Fruit fly (Drosophila melanogaster) whole organism, embryonic: ENCODE results near the gene CG11980.

ENCODE experiments used
- Abd-B ChIP-seq: fragments of 200-800 bp; sonication (Bioruptor generic); optimal IDR thresholded peaks from 2 replicates; lab custom pipeline; 2018; ENCODE audit warnings: missing biosample characterization, mild to moderate bottlenecking, missing genetic modification characterization, moderate library complexity
- Aef1 ChIP-seq: fragments of 200-800 bp; sonication (Bioruptor generic); IDR thresholded peaks from 3 replicates; pipeline ENCODE4 v1.3.6; 2022; ENCODE audit warnings: missing biosample characterization, missing genetic modification characterization
- Asciz ChIP-seq: fragments of 200-800 bp; sonication (Bioruptor generic); optimal IDR thresholded peaks from 2 replicates; lab custom pipeline; 2017; ENCODE audit warnings: missing biosample characterization, mild to moderate bottlenecking, missing genetic modification characterization, missing genetic modification reagents
- Atf6 ChIP-seq: fragments of 200-800 bp; sonication (Bioruptor generic); IDR thresholded peaks from 2 replicates; pipeline ENCODE4 v1.3.6; 2022; ENCODE audit warnings: missing biosample characterization, missing genetic modification characterization
- B-H1 ChIP-seq: fragments of 200-800 bp; sonication (Bioruptor generic); IDR thresholded peaks from 3 replicates; pipeline ENCODE4 v1.3.6; 2022; ENCODE audit warnings: missing biosample characterization, missing genetic modification characterization
- BEAF-32 ChIP-seq: fragments of 200-800 bp; sonication (Bioruptor generic); optimal IDR thresholded peaks from 3 replicates; lab custom pipeline; 2017; ENCODE audit warnings: missing biosample characterization, missing genetic modification characterization, mild to moderate bottlenecking, moderate library complexity, missing genetic modification reagents
- Bdp1 ChIP-seq: fragments of 200-800 bp; sonication (Bioruptor generic); optimal IDR thresholded peaks from 3 replicates; lab custom pipeline; 2016; ENCODE audit warnings: missing biosample characterization, missing genetic modification characterization
- Blimp-1 ChIP-seq: fragments of 200-800 bp; sonication (Bioruptor generic); optimal IDR thresholded peaks from 3 replicates; lab custom pipeline; 2018; ENCODE audit warnings: missing biosample characterization, missing genetic modification characterization, mild to moderate bottlenecking, moderate library complexity, missing genetic modification reagents
- C15 ChIP-seq: fragments of 200-800 bp; sonication (Bioruptor generic); IDR thresholded peaks from 3 replicates; pipeline ENCODE4 v1.3.6; 2022; ENCODE audit warnings: missing biosample characterization, missing genetic modification characterization
- CG10431 ChIP-seq: fragments of 200-800 bp; sonication (Bioruptor generic); optimal IDR thresholded peaks from 3 replicates; lab custom pipeline; 2018; ENCODE audit warnings: missing biosample characterization, mild to moderate bottlenecking, missing genetic modification characterization
- CG12155 ChIP-seq: fragments of 200-800 bp; sonication (Bioruptor generic); optimal IDR thresholded peaks from 3 replicates; lab custom pipeline; 2016; ENCODE audit warnings: missing biosample characterization, missing genetic modification characterization
- CG12942 ChIP-seq: fragments of 200-800 bp; sonication (Bioruptor generic); optimal IDR thresholded peaks from 3 replicates; lab custom pipeline; 2016; ENCODE audit warnings: missing biosample characterization, missing genetic modification characterization
- CG13287 ChIP-seq: fragments of 200-800 bp; sonication (Bioruptor generic); IDR thresholded peaks from 2 replicates; pipeline ENCODE4 v1.3.6; 2022; ENCODE audit warnings: missing biosample characterization, missing genetic modification characterization; ENCODE audit not compliant: partially characterized antibody
- CG1529 ChIP-seq: fragments of 200-800 bp; sonication (Bioruptor generic); optimal IDR thresholded peaks from 3 replicates; lab custom pipeline; 2018; ENCODE audit warnings: missing biosample characterization, missing genetic modification characterization
- CG2202 ChIP-seq: fragments of 200-800 bp; sonication (Bioruptor generic); optimal IDR thresholded peaks from 2 replicates; lab custom pipeline; 2018; ENCODE audit warnings: missing biosample characterization, mild to moderate bottlenecking, missing genetic modification characterization
- CG30020 ChIP-seq: fragments of 200-800 bp; optimal IDR thresholded peaks from 2 replicates; lab custom pipeline; 2019; ENCODE audit warnings: missing biosample characterization, mild to moderate bottlenecking, missing genetic modification characterization, moderate library complexity
- CG3065 ChIP-seq: fragments of 200-800 bp; sonication (Bioruptor generic); optimal IDR thresholded peaks from 2 replicates; lab custom pipeline; 2016; ENCODE audit warnings: missing biosample characterization, missing genetic modification characterization
- CG4282 ChIP-seq: fragments of 200-800 bp; sonication (Bioruptor generic); optimal IDR thresholded peaks from 2 replicates; lab custom pipeline; 2016; ENCODE audit warnings: missing biosample characterization, missing genetic modification characterization
- CG4424 ChIP-seq: fragments of 200-800 bp; sonication (Bioruptor generic); optimal IDR thresholded peaks from 3 replicates; lab custom pipeline; 2016; ENCODE audit warnings: missing biosample characterization, missing genetic modification characterization
- CG6654 ChIP-seq: fragments of 200-800 bp; sonication (Bioruptor generic); optimal IDR thresholded peaks from 2 replicates; lab custom pipeline; 2017; ENCODE audit warnings: missing biosample characterization, mild to moderate bottlenecking, missing genetic modification characterization
- CG7786 ChIP-seq: fragments of 200-800 bp; sonication (Bioruptor generic); optimal IDR thresholded peaks from 2 replicates; lab custom pipeline; 2016; ENCODE audit warnings: missing biosample characterization, missing genetic modification characterization
- CG7963 ChIP-seq: fragments of 200-800 bp; sonication (Bioruptor generic); IDR thresholded peaks from 3 replicates; pipeline ENCODE4 v1.3.6; 2022; ENCODE audit warnings: missing biosample characterization, missing genetic modification characterization; ENCODE audit not compliant: partially characterized antibody
- CG9797 ChIP-seq: fragments of 200-800 bp; sonication (Bioruptor generic); optimal IDR thresholded peaks from 3 replicates; lab custom pipeline; 2018; ENCODE audit warnings: missing biosample characterization, mild to moderate bottlenecking, missing genetic modification characterization
- Dref ChIP-seq: fragments of 200-800 bp; sonication (Bioruptor generic); IDR thresholded peaks from 2 replicates; pipeline ENCODE4 v1.3.6; 2022; ENCODE audit warnings: missing biosample characterization, missing genetic modification characterization
- E2f1 ChIP-seq: fragments of 200-800 bp; sonication (Bioruptor generic); IDR thresholded peaks from 2 replicates; pipeline ENCODE4 v1.3.6; 2022; ENCODE audit warnings: missing biosample characterization, missing genetic modification characterization
- HLH4C ChIP-seq: fragments of 200-800 bp; sonication (Bioruptor generic); IDR thresholded peaks from 3 replicates; pipeline ENCODE4 v1.3.6; 2022; ENCODE audit warnings: missing biosample characterization, missing genetic modification characterization; ENCODE audit not compliant: partially characterized antibody
- Hmr ChIP-seq: fragments of 200-800 bp; sonication (Bioruptor generic); optimal IDR thresholded peaks from 3 replicates; lab custom pipeline; 2017; ENCODE audit warnings: mild to moderate bottlenecking, missing biosample characterization, missing genetic modification reagents, missing genetic modification characterization
- Sin3A ChIP-seq: fragments of >200 bp; optimal IDR thresholded peaks from 2 replicates; lab custom pipeline; 2018
- TFAM ChIP-seq: fragments of 200-800 bp; sonication (Bioruptor generic); optimal IDR thresholded peaks from 2 replicates; lab custom pipeline; 2017; ENCODE audit warnings: missing biosample characterization, missing genetic modification characterization, inconsistent platforms
- Xbp1 ChIP-seq: fragments of 200-800 bp; sonication (Bioruptor generic); optimal IDR thresholded peaks from 3 replicates; lab custom pipeline; 2016; ENCODE audit warnings: missing biosample characterization, mild to moderate bottlenecking, missing genetic modification characterization
- al ChIP-seq: fragments of 200-800 bp; sonication (Bioruptor generic); IDR thresholded peaks from 2 replicates; pipeline ENCODE4 v1.3.6; 2022; ENCODE audit warnings: missing biosample characterization, missing genetic modification characterization
- cato ChIP-seq: fragments of 200-800 bp; sonication (Bioruptor generic); optimal IDR thresholded peaks from 2 replicates; lab custom pipeline; 2016; ENCODE audit warnings: missing biosample characterization, missing genetic modification characterization, borderline replicate concordance
- chn ChIP-seq: fragments of 200-800 bp; sonication (Bioruptor generic); optimal IDR thresholded peaks from 2 replicates; lab custom pipeline; 2016; ENCODE audit warnings: missing biosample characterization, missing genetic modification characterization
- dysf ChIP-seq: fragments of 200-800 bp; sonication (Bioruptor generic); IDR thresholded peaks from 3 replicates; pipeline ENCODE4 v1.3.6; 2022; ENCODE audit warnings: missing biosample characterization, missing genetic modification characterization
- en ChIP-seq: fragments of 200-800 bp; sonication (Bioruptor generic); optimal IDR thresholded peaks from 2 replicates; lab custom pipeline; 2016; ENCODE audit warnings: missing biosample characterization, missing genetic modification characterization
- ftz-f1 ChIP-seq: fragments of 200-800 bp; sonication (Bioruptor generic); optimal IDR thresholded peaks from 2 replicates; lab custom pipeline; 2016; ENCODE audit warnings: missing biosample characterization, missing genetic modification characterization
- gcm2 ChIP-seq: fragments of 200-800 bp; sonication (Bioruptor generic); optimal IDR thresholded peaks from 2 replicates; lab custom pipeline; 2016; ENCODE audit warnings: missing biosample characterization, missing genetic modification characterization
- hb ChIP-seq: fragments of 200-800 bp; sonication (Bioruptor generic); IDR thresholded peaks from 3 replicates; pipeline ENCODE4 v1.3.6; 2022; ENCODE audit warnings: missing biosample characterization, missing genetic modification characterization; ENCODE audit not compliant: partially characterized antibody
- hbn ChIP-seq: fragments of 200-800 bp; sonication (Bioruptor generic); IDR thresholded peaks from 2 replicates; pipeline ENCODE4 v1.3.6; 2022; ENCODE audit warnings: missing biosample characterization, missing genetic modification characterization; ENCODE audit not compliant: partially characterized antibody
- nau ChIP-seq: fragments of 200-800 bp; sonication (Bioruptor generic); optimal IDR thresholded peaks from 3 replicates; lab custom pipeline; 2017; ENCODE audit warnings: missing biosample characterization, mild to moderate bottlenecking, missing genetic modification characterization, missing genetic modification reagents
- oc ChIP-seq: fragments of 200-800 bp; sonication (Bioruptor generic); optimal IDR thresholded peaks from 2 replicates; lab custom pipeline; 2018; ENCODE audit warnings: missing biosample characterization, mild to moderate bottlenecking, missing genetic modification characterization, moderate library complexity
- pan ChIP-seq, 4 experiments: fragments of >200 bp in 3 of 4; fragments of 200-800 bp in 1 of 4; sonication (Bioruptor generic) in 1 of 4; optimal IDR thresholded peaks in 3 of 4; IDR thresholded peaks in 1 of 4; 2 replicates each; pipeline versions ENCODE4 v1.3.6 to Lab custom; 2017 to 2022; ENCODE audit warnings: missing biosample characterization in 2 of 4, missing genetic modification characterization in 2 of 4, mixed read lengths in 1 of 4
- pb ChIP-seq: fragments of 200-800 bp; sonication (Bioruptor generic); optimal IDR thresholded peaks from 3 replicates; lab custom pipeline; 2016; ENCODE audit warnings: missing biosample characterization, missing genetic modification characterization
- peb ChIP-seq: fragments of 200-800 bp; sonication (Bioruptor generic); IDR thresholded peaks from 2 replicates; pipeline ENCODE4 v1.3.6; 2022; ENCODE audit warnings: missing biosample characterization, missing genetic modification characterization
- ro ChIP-seq: fragments of 200-800 bp; sonication (Bioruptor generic); IDR thresholded peaks from 2 replicates; pipeline ENCODE4 v1.3.6; 2022; ENCODE audit warnings: missing biosample characterization, missing genetic modification characterization
- scrt ChIP-seq: fragments of 200-800 bp; sonication (Bioruptor generic); optimal IDR thresholded peaks from 2 replicates; lab custom pipeline; 2018; ENCODE audit warnings: missing biosample characterization, mild to moderate bottlenecking, missing genetic modification characterization, moderate library complexity
- stc ChIP-seq: fragments of 200-800 bp; sonication (Bioruptor generic); IDR thresholded peaks from 2 replicates; pipeline ENCODE4 v1.3.6; 2022; ENCODE audit warnings: missing biosample characterization, missing genetic modification characterization
- tll ChIP-seq, 2 experiments: fragments of 200-800 bp in 1 of 2; fragments of >200 bp in 1 of 2; sonication (Bioruptor generic) in 1 of 2; optimal IDR thresholded peaks; 2 replicates each; lab custom pipeline; 2017 to 2019; ENCODE audit warnings: missing biosample characterization in 2 of 2, missing genetic modification characterization in 2 of 2, mild to moderate bottlenecking in 1 of 2, moderate library complexity in 1 of 2

Gene CG11980

DNA sequence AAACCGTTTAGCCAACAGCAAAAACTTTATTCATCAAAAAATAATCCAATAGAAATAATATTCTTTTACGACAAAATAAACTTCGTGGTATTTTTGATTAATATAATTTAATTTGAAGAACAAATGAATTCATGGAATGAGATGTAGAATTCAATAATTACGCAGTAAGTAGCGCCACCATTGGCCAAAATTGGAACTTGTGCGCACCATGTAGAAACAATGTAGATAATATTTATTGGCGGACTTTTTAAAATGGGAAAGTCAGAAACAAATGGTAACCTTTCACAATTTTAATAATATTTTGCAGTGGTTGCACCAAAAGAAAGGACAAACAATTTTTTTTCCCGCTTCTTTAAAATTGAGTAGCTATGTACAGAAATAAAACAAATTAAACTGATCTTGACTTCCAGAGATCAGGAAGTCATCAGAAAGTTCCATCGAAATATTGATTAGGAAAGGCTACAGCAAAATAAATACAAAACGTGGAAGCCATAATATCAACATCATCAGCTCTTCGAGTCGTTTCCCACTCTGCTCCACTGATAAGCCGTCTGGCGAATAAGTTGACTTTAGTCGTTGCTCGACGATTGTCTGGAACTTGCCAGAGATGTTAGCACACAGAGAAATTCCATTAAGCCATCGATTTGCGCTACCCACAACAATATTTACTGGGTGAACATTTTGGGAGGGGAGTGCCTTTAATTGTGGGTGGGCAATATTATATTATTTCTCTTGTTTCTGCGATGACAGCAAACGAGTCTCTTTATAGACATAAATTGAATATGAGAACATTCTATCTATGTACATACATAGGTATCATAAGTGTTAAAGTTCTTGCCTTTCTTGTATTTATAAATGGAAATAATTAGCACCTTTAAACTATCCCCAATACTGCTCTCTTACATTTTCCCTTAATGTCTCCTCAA, 23.7 kb upstream of the CG11980 start (continued):
- TF ChIP-seq B-H1 (GFP tag; lab: Robert Waterston, UW) (0 out of 3 replicates have a peak, but pooled peaks have one; percentile 12), CG2202 (tag; lab: Kevin White, UChicago) (no peak), Bdp1 (GFP tag; lab: Kevin White, UChicago) (no peak), hb (no peak), dysf (no peak), HLH4C (GFP tag; lab: Robert Waterston, UW) (peak; percentile 39; the same call in 1 of the 3 replicates), CG12155 (GFP tag; lab: Kevin White, UChicago) (peak; percentile 6), CG7963 (peak; percentile 56; the same call in 2 of the 3 replicates), CG10431 (GFP tag; lab: Kevin White, UChicago) (no peak), CG6654 (GFP tag; lab: Kevin White, UChicago) (no peak), stc (GFP tag; lab: Robert Waterston, UW) (no peak), CG1529 (GFP tag; lab: Kevin White, UChicago) (no peak), TFAM (GFP tag; lab: Kevin White, UChicago) (no peak), al (GFP tag; lab: Robert Waterston, UW) (no peak), Asciz (GFP tag; lab: Kevin White, UChicago) (peak; percentile 8), peb (GFP tag; lab: Robert Waterston, UW) (no peak), oc (no peak), CG4424 (no peak), Sin3A (no peak), pb (GFP tag; lab: Kevin White, UChicago) (no peak), CG9797 (GFP tag; lab: Kevin White, UChicago) (no peak), Blimp-1 (GFP tag; lab: Kevin White, UChicago) (no peak), E2f1 (GFP tag; lab: Robert Waterston, UW) (no peak), Atf6 (GFP tag; lab: Robert Waterston, UW) (no peak), CG13287 (GFP tag; lab: Robert Waterston, UW) (peak; percentile 2), chn (GFP tag; lab: Kevin White, UChicago) (no peak), ro (GFP tag; lab: Robert Waterston, UW) (no peak), hbn (GFP tag; lab: Robert Waterston, UW) (peak; percentile 24; the same call in 1 of the 2 replicates), pan (optimal IDR thresholded peaks at IDR 0.05; lab: Kevin White, UChicago) (no peak), pan (GFP tag; optimal IDR thresholded peaks at IDR 0.05 in 1 of 2, IDR thresholded peaks at IDR 0.05 in 1 of 2) (no peak), C15 (GFP tag; lab: Robert Waterston, UW) (no peak), Xbp1 (GFP tag; lab: Kevin White, UChicago) (no peak), en (GFP tag; lab: Kevin White, UChicago) (no peak), cato (GFP tag; lab: Kevin White, UChicago) (no peak), scrt (GFP tag; lab: Kevin White, UChicago) (no peak), CG4282 (GFP tag; lab: Kevin White, UChicago) (no peak), tll (GFP tag; optimal IDR thresholded peaks at IDR 0.05; lab: Kevin White, UChicago) (no peak), nau (GFP tag; lab: Kevin White, UChicago) (peak; percentile 17), Aef1 (GFP tag; lab: Robert Waterston, UW) (no peak), BEAF-32 (peak; percentile 6), CG3065 (GFP tag; lab: Kevin White, UChicago) (no peak), Dref (GFP tag; lab: Robert Waterston, UW) (no peak), gcm2 (GFP tag; lab: Kevin White, UChicago) (peak; percentile 3), ftz-f1 (GFP tag; lab: Kevin White, UChicago) (no peak), CG12942 (GFP tag; lab: Kevin White, UChicago) (no peak), CG30020 (no peak), Abd-B (GFP tag; lab: Kevin White, UChicago) (no peak), Hmr (GFP tag; lab: Kevin White, UChicago) (peak; percentile 16), CG7786 (GFP tag; lab: Kevin White, UChicago) (no peak)
